Worm (Caenorhabditis elegans): ENCODE data around the gene hpx-2.

The hpx-2 gene

DNA sequence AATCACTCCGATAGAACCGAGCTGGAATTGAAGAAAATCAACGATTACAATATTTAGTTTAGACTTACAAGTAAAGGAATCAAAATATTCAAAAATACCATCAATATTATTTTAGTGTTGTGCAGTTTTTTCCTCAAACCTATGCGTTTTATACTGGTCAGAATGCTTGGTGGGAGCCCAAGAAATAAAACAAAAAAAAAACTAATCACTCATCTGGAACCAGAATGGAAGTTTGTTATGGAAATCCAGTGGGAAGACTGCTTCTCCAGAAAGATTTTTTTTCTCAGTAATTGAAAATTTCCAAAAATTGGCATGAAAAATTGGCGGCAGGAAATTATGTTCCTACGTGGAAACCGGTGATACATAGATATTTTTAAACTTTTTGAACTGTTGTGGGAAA is 6.1 kb downstream of the hpx-2 start, which contains the start of gene srx-134:
srx-134 (minus strand) TSS at position 101 of the 400 bp plus-strand sequence.
- TF ChIP-seq ceh-16 (tag; optimal IDR thresholded peaks at IDR 0.05) (no peak), unc-62 (GFP tag; optimal IDR thresholded peaks at IDR 0.05) (no peak), nfya-1 (tag; optimal IDR thresholded peaks at IDR 0.05; ENCODE audit: insufficient read depth) (no peak), elt-1 (tag; optimal IDR thresholded peaks at IDR 0.05) (no peak)

DNA sequence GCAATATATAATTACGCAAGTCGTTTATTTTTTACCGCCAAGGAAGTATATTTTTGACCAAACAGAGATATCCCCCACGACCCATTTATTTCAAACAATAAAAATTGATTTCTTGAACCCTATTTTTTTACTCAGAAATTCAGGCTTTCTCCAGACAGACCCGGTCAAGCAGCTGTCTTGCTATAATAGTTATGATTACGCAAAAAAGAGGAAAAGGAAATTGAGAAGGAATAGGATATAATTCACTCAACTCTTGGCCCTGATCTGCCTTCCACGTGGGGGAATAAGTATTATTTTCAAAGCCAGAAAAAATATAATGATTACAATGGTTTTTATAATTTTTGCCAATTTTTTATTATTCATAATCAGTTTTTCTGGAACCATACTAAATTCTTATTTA is 6.9 kb downstream of the hpx-2 start, which contains the start of gene srx-136:
srx-136 (plus strand) TSS at position 301 of the 400 bp plus-strand sequence.
- TF ChIP-seq R02D3.7 (tag; optimal IDR thresholded peaks at IDR 0.05) (no peak), unc-39 (tag; optimal IDR thresholded peaks at IDR 0.05) (no peak), elt-2 (tag; optimal IDR thresholded peaks at IDR 0.05) (no peak)

DNA sequence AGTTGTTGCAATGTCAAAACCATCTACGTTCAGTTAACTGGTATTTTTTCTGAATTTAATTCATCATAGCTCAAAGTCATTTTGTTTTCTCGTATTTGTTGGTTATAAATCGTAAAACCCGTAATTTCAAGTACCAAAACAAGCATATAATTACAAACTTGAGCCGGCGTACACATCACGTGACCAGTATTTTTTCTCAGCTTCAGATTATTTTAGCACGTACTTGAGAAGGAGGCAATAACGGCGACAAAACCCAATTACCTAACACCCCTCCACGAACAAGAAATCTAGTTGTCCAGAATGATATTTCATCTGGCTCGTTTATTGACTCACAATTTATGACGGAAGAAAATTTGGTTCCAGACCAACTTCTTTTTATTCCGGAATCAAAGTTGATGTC is 8.6 kb downstream of the hpx-2 start, which contains the start of gene srx-135:
srx-135 (plus strand) TSS at position 301 of the 400 bp plus-strand sequence.
- TF ChIP-seq egl-27 (tag; optimal IDR thresholded peaks at IDR 0.05) = no peak
- no peak for TF ChIP-seq lin-39 (tag; optimal IDR thresholded peaks at IDR 0.05)
- no peak for TF ChIP-seq skn-1 (tag; optimal IDR thresholded peaks at IDR 0.05)
- no peak for TF ChIP-seq ZK546.5 (tag; optimal IDR thresholded peaks at IDR 0.05)
- TF ChIP-seq nhr-23 (tag; optimal IDR thresholded peaks at IDR 0.05) = no peak
- TF ChIP-seq sea-2 (GFP tag; optimal IDR thresholded peaks at IDR 0.05) = no peak
- no peak for TF ChIP-seq nhr-28 (tag; optimal IDR thresholded peaks at IDR 0.05)
- no peak for TF ChIP-seq snpc-4 (tag; optimal IDR thresholded peaks at IDR 0.05)
- TF ChIP-seq nhr-12 (tag; optimal IDR thresholded peaks at IDR 0.05) = no peak
- TF ChIP-seq nhr-76 (tag; optimal IDR thresholded peaks at IDR 0.05) = no peak
- no peak for TF ChIP-seq elt-2 (tag; optimal IDR thresholded peaks at IDR 0.05)
- TF ChIP-seq mdl-1 (tag; optimal IDR thresholded peaks at IDR 0.05) = no peak
- TF ChIP-seq ceh-16 (tag; optimal IDR thresholded peaks at IDR 0.05) = no peak
- TF ChIP-seq fkh-10 (GFP tag; optimal IDR thresholded peaks at IDR 0.05) = no peak
- no peak for TF ChIP-seq ceh-28 (tag; optimal IDR thresholded peaks at IDR 0.05)
- no peak for TF ChIP-seq R02D3.7 (tag; optimal IDR thresholded peaks at IDR 0.05)
- TF ChIP-seq fkh-2 (tag; optimal IDR thresholded peaks at IDR 0.05) = no peak
- no peak for TF ChIP-seq egl-5 (tag; optimal IDR thresholded peaks at IDR 0.05)

DNA sequence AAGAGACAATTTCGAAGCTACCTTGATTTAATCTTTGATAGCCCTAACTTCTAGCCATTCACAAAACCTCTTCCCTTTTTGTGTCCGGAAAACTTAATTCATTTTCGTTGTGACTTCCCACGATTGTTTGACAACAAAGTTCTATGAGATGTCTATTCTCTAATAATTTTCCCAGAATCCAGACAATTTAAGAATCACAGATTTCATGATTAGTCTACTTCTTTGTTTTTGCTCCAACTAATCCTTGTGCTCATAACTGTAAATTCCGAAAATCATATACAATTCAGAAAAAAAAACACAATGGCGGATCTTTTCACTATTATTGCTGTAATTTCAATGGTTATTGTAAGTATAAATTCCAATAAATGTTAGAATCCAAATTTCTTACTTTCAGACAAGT is 12.2 kb downstream of the hpx-2 start, which contains the start of gene srx-137:
srx-137 (plus strand) TSS at position 301 of the 400 bp plus-strand sequence.
- TF ChIP-seq nhr-67 (tag; optimal IDR thresholded peaks at IDR 0.05) (no peak), ZK546.5 (tag; optimal IDR thresholded peaks at IDR 0.05) (no peak), fkh-2 (tag; optimal IDR thresholded peaks at IDR 0.05) (no peak), elt-3 (tag; optimal IDR thresholded peaks at IDR 0.05) (no peak), snpc-4 (tag; optimal IDR thresholded peaks at IDR 0.05) (no peak), hmg-11 (tag; optimal IDR thresholded peaks at IDR 0.05) (no peak), jun-1 (tag; optimal IDR thresholded peaks at IDR 0.05) (no peak), nhr-76 (tag; optimal IDR thresholded peaks at IDR 0.05) (no peak), aly-2 (tag; optimal IDR thresholded peaks at IDR 0.05) (no peak), lsy-12 (tag; optimal IDR thresholded peaks at IDR 0.05) (no peak), ceh-28 (tag; optimal IDR thresholded peaks at IDR 0.05) (no peak), daf-12 (tag; optimal IDR thresholded peaks at IDR 0.05) (no peak), ztf-4 (tag; optimal IDR thresholded peaks at IDR 0.05) (no peak)

DNA sequence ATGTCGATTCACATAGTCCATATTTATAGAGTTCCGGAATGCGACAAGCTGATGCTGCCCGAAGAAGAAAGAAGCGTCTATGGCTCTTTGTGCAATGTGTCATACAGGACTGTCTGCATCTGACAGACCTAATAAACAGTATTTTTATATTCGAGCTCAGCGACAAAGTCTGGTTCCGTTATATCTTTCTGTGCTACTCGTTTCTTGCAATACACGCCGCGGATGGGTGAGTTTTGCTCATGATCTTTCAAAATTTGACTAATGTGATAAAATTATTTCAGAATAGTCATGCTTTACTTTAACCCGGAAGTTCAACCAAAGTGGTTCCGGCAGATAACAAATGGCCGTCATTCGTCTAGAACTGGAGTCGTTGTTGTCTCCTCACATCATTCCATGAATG is 13.4 kb downstream of the hpx-2 start:
- TF ChIP-seq nhr-67 (tag; optimal IDR thresholded peaks at IDR 0.05) (no peak), ZK546.5 (tag; optimal IDR thresholded peaks at IDR 0.05) (no peak), tbx-2 (tag; optimal IDR thresholded peaks at IDR 0.05) (no peak), nhr-77 (tag; optimal IDR thresholded peaks at IDR 0.05) (no peak), jun-1 (tag; optimal IDR thresholded peaks at IDR 0.05) (no peak), fkh-2 (tag; optimal IDR thresholded peaks at IDR 0.05) (no peak)

DNA sequence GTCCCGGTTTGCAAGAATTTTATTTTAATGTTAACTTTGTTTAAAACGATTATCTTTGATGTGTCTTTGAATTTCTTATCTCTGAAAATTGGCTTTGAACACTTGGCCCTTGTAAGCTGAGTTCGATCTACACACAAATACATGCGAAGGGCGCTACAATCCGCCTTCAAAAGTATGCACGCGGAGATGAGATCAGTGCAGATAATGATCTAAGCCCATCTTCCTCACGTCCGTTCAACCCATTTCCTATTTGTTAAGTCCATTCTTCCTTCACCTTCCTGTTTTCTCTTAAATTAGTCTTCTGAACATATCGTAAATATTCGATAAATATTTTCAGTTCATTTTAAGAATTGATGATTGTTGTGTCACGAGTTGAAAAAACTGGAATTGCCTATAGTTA is 16.1 kb downstream of the hpx-2 start, which contains the start of gene nhr-175:
nhr-175 (plus strand) TSS at position 339 of the 400 bp plus-strand sequence.
- no peak for TF ChIP-seq ztf-11 (tag; optimal IDR thresholded peaks at IDR 0.05)
- no peak for TF ChIP-seq tbx-2 (tag; optimal IDR thresholded peaks at IDR 0.05)
- peak; percentile 92 for TF ChIP-seq elt-1 (tag; optimal IDR thresholded peaks at IDR 0.05)
- TF ChIP-seq nhr-23 (tag; optimal IDR thresholded peaks at IDR 0.05) = peak; percentile 50
- peak; percentile 52 for TF ChIP-seq nhr-25 (tag; optimal IDR thresholded peaks at IDR 0.05)
- no peak for TF ChIP-seq aly-2 (tag; optimal IDR thresholded peaks at IDR 0.05)

Data from whole organism, L3 larva.